Fruit fly (Drosophila melanogaster) whole organism, embryonic: ENCODE measurements around the gene CG17470.
A peak's percentile ranks its signal among the peaks of the same experiment; 100 is the strongest.

Experiments used
- Adf1 ChIP-seq: fragments of 200-800 bp; sonication (Bioruptor generic); IDR thresholded peaks from 2 replicates; pipeline ENCODE4 v1.3.6; 2022; ENCODE audit warnings: missing biosample characterization, missing genetic modification characterization
- Antp ChIP-seq: fragments of 200-800 bp; sonication (Bioruptor generic); optimal IDR thresholded peaks from 3 replicates; lab custom pipeline; 2016; ENCODE audit warnings: missing biosample characterization, missing genetic modification characterization
- Atf6 ChIP-seq: fragments of 200-800 bp; sonication (Bioruptor generic); IDR thresholded peaks from 2 replicates; pipeline ENCODE4 v1.3.6; 2022; ENCODE audit warnings: missing biosample characterization, missing genetic modification characterization
- BtbVII ChIP-seq: fragments of 200-800 bp; sonication (Bioruptor generic); optimal IDR thresholded peaks from 3 replicates; lab custom pipeline; 2017; ENCODE audit warnings: missing biosample characterization, mild to moderate bottlenecking, missing genetic modification characterization
- C15 ChIP-seq: fragments of 200-800 bp; sonication (Bioruptor generic); IDR thresholded peaks from 3 replicates; pipeline ENCODE4 v1.3.6; 2022; ENCODE audit warnings: missing biosample characterization, missing genetic modification characterization
- CG10543 ChIP-seq: fragments of 200-800 bp; sonication (Bioruptor generic); optimal IDR thresholded peaks from 3 replicates; lab custom pipeline; 2017; ENCODE audit warnings: missing biosample characterization, mild to moderate bottlenecking, missing genetic modification characterization, moderate library complexity
- CG10654 ChIP-seq: fragments of 200-800 bp; sonication (Bioruptor generic); optimal IDR thresholded peaks from 2 replicates; lab custom pipeline; 2016; ENCODE audit warnings: missing biosample characterization, missing genetic modification characterization
- CG12071 ChIP-seq: fragments of 200-800 bp; sonication (Bioruptor generic); optimal IDR thresholded peaks from 3 replicates; lab custom pipeline; 2018; ENCODE audit warnings: missing biosample characterization, mild to moderate bottlenecking, missing genetic modification characterization
- CG13296 ChIP-seq: fragments of 200-800 bp; sonication (Bioruptor generic); optimal IDR thresholded peaks from 3 replicates; lab custom pipeline; 2018; ENCODE audit warnings: missing biosample characterization, mild to moderate bottlenecking, missing genetic modification characterization
- CG13624 ChIP-seq: fragments of 200-800 bp; sonication (Bioruptor generic); optimal IDR thresholded peaks from 2 replicates; lab custom pipeline; 2016; ENCODE audit warnings: missing biosample characterization, missing genetic modification characterization
- CG14710 ChIP-seq: fragments of 200-800 bp; sonication (Bioruptor generic); optimal IDR thresholded peaks from 3 replicates; lab custom pipeline; 2019; ENCODE audit warnings: missing biosample characterization, mild to moderate bottlenecking, missing genetic modification characterization, moderate library complexity
- CG16813 ChIP-seq: fragments of 200-800 bp; sonication (Bioruptor generic); IDR thresholded peaks from 3 replicates; pipeline ENCODE4 v1.3.6; 2022; ENCODE audit warnings: missing biosample characterization, missing genetic modification characterization; ENCODE audit not compliant: partially characterized antibody
- CG17328 ChIP-seq: fragments of 200-800 bp; sonication (Bioruptor generic); IDR thresholded peaks from 2 replicates; pipeline ENCODE4 v1.3.6; 2022; ENCODE audit warnings: missing biosample characterization, missing genetic modification characterization
- CG17802 ChIP-seq: fragments of 200-800 bp; sonication (Bioruptor generic); optimal IDR thresholded peaks from 2 replicates; lab custom pipeline; 2018; ENCODE audit warnings: missing biosample characterization, mild to moderate bottlenecking, missing genetic modification characterization, moderate library complexity
- CG17912 ChIP-seq: fragments of 200-800 bp; sonication (Bioruptor generic); optimal IDR thresholded peaks from 2 replicates; lab custom pipeline; 2018; ENCODE audit warnings: missing biosample characterization, mild to moderate bottlenecking, missing genetic modification characterization
- CG30403 ChIP-seq: fragments of 200-800 bp; sonication (Bioruptor generic); optimal IDR thresholded peaks from 3 replicates; lab custom pipeline; 2016; ENCODE audit warnings: missing biosample characterization, missing genetic modification characterization
- CG3838 ChIP-seq: fragments of 200-800 bp; sonication (Bioruptor generic); optimal IDR thresholded peaks from 3 replicates; lab custom pipeline; 2016; ENCODE audit warnings: missing biosample characterization, missing genetic modification characterization
- CG6854 ChIP-seq: fragments of 200-800 bp; sonication (Bioruptor generic); optimal IDR thresholded peaks from 3 replicates; lab custom pipeline; 2017; ENCODE audit warnings: missing biosample characterization, mild to moderate bottlenecking, missing genetic modification characterization
- CG7786 ChIP-seq: fragments of 200-800 bp; sonication (Bioruptor generic); optimal IDR thresholded peaks from 2 replicates; lab custom pipeline; 2016; ENCODE audit warnings: missing biosample characterization, missing genetic modification characterization
- CG8765 ChIP-seq: fragments of 200-800 bp; sonication (Bioruptor generic); IDR thresholded peaks from 2 replicates; pipeline ENCODE4 v1.3.6; 2022; ENCODE audit warnings: missing biosample characterization, missing genetic modification characterization
- CkIIα-i1 ChIP-seq: fragments of 200-800 bp; sonication (Bioruptor generic); IDR thresholded peaks from 2 replicates; pipeline ENCODE4 v1.3.6; 2022; ENCODE audit warnings: missing biosample characterization, missing genetic modification characterization
- CrebB ChIP-seq: fragments of 200-800 bp; sonication (Bioruptor generic); optimal IDR thresholded peaks from 3 replicates; lab custom pipeline; 2018; ENCODE audit warnings: missing biosample characterization, mild to moderate bottlenecking, missing genetic modification characterization
- Dp ChIP-seq: fragments of 200-800 bp; sonication (Bioruptor generic); optimal IDR thresholded peaks from 2 replicates; lab custom pipeline; 2018; ENCODE audit warnings: missing biosample characterization, mild to moderate bottlenecking, missing genetic modification characterization, moderate library complexity
- Eip74EF ChIP-seq, 2 experiments: fragments of 200-800 bp in 1 of 2; fragments of >200 bp in 1 of 2; sonication (Bioruptor generic) in 1 of 2; optimal IDR thresholded peaks; 2 replicates each; lab custom pipeline; 2017 to 2019; ENCODE audit warnings: missing biosample characterization in 2 of 2, missing genetic modification characterization in 2 of 2, mild to moderate bottlenecking in 1 of 2, moderate library complexity in 1 of 2
- Fer2 ChIP-seq: fragments of 200-800 bp; sonication (Bioruptor generic); optimal IDR thresholded peaks from 2 replicates; lab custom pipeline; 2018; ENCODE audit warnings: missing biosample characterization, mild to moderate bottlenecking, missing genetic modification characterization, moderate library complexity
- H15 ChIP-seq: fragments of 200-800 bp; sonication (Bioruptor generic); IDR thresholded peaks from 3 replicates; pipeline ENCODE4 v1.3.6; 2022; ENCODE audit warnings: missing biosample characterization, missing genetic modification characterization
- Hand ChIP-seq: fragments of 200-800 bp; sonication (Bioruptor generic); optimal IDR thresholded peaks from 2 replicates; lab custom pipeline; 2017; ENCODE audit warnings: mild to moderate bottlenecking, missing biosample characterization, missing genetic modification reagents, missing genetic modification characterization
- Hmr ChIP-seq: fragments of 200-800 bp; sonication (Bioruptor generic); optimal IDR thresholded peaks from 3 replicates; lab custom pipeline; 2017; ENCODE audit warnings: mild to moderate bottlenecking, missing biosample characterization, missing genetic modification reagents, missing genetic modification characterization
- Hmx ChIP-seq: fragments of 200-800 bp; sonication (Bioruptor generic); optimal IDR thresholded peaks from 2 replicates; lab custom pipeline; 2016; ENCODE audit warnings: missing biosample characterization, missing genetic modification characterization
- Hsf ChIP-seq: fragments of 200-800 bp; sonication (Bioruptor generic); optimal IDR thresholded peaks from 3 replicates; lab custom pipeline; 2016; ENCODE audit warnings: missing biosample characterization, missing genetic modification characterization
- Lhr ChIP-seq: fragments of 200-800 bp; sonication (Bioruptor generic); optimal IDR thresholded peaks from 3 replicates; lab custom pipeline; 2017; ENCODE audit warnings: mild to moderate bottlenecking, missing biosample characterization, missing genetic modification reagents, missing genetic modification characterization
- MTF-1 ChIP-seq: fragments of 200-800 bp; sonication (Bioruptor generic); optimal IDR thresholded peaks from 2 replicates; lab custom pipeline; 2018; ENCODE audit warnings: missing biosample characterization, mild to moderate bottlenecking, missing genetic modification characterization, borderline replicate concordance
- Med ChIP-seq: fragments of 200-800 bp; sonication (Bioruptor generic); peaks from one replicate; lab custom pipeline; 2016; ENCODE audit warnings: missing biosample characterization, missing genetic modification characterization, mild to moderate bottlenecking, inconsistent platforms, moderate library complexity
- Sox102F ChIP-seq: fragments of 200-800 bp; sonication (Bioruptor generic); optimal IDR thresholded peaks from 2 replicates; lab custom pipeline; 2018; ENCODE audit warnings: missing biosample characterization, mild to moderate bottlenecking, missing genetic modification characterization, moderate library complexity
- bcd ChIP-seq: fragments of 200-800 bp; sonication (Bioruptor generic); optimal IDR thresholded peaks from 2 replicates; lab custom pipeline; 2017; ENCODE audit warnings: missing biosample characterization, mild to moderate bottlenecking, missing genetic modification characterization
- br ChIP-seq: fragments of >200 bp; optimal IDR thresholded peaks from 2 replicates; lab custom pipeline; 2017
- cad ChIP-seq: fragments of >200 bp; optimal IDR thresholded peaks from 2 replicates; lab custom pipeline; 2017; ENCODE audit warnings: missing biosample characterization, missing genetic modification characterization
- dati ChIP-seq: fragments of 200-800 bp; sonication (Bioruptor generic); IDR thresholded peaks from 2 replicates; pipeline ENCODE4 v1.3.6; 2022; ENCODE audit warnings: missing biosample characterization, missing genetic modification characterization
- disco-r ChIP-seq: fragments of 200-800 bp; sonication (Bioruptor generic); optimal IDR thresholded peaks from 2 replicates; lab custom pipeline; 2016; ENCODE audit warnings: missing biosample characterization, missing genetic modification characterization
- dysf ChIP-seq: fragments of 200-800 bp; sonication (Bioruptor generic); IDR thresholded peaks from 3 replicates; pipeline ENCODE4 v1.3.6; 2022; ENCODE audit warnings: missing biosample characterization, missing genetic modification characterization
- hkb ChIP-seq, 2 experiments: fragments of 200-800 bp in 1 of 2; fragments of >200 bp in 1 of 2; sonication (Bioruptor generic) in 1 of 2; IDR thresholded peaks in 1 of 2; optimal IDR thresholded peaks in 1 of 2; 2 replicates each; pipeline versions ENCODE4 v1.3.6 to Lab custom; 2017 to 2022; ENCODE audit warnings: missing biosample characterization in 1 of 2, missing genetic modification characterization in 1 of 2
- hth ChIP-seq: fragments of >200 bp; optimal IDR thresholded peaks from 2 replicates; lab custom pipeline; 2017; ENCODE audit warnings: inconsistent platforms
- ind ChIP-seq: fragments of 200-800 bp; sonication (Bioruptor generic); optimal IDR thresholded peaks from 3 replicates; lab custom pipeline; 2016; ENCODE audit warnings: missing biosample characterization, missing genetic modification characterization
- klu ChIP-seq: fragments of 200-800 bp; sonication (Bioruptor generic); IDR thresholded peaks from 2 replicates; pipeline ENCODE4 v1.3.6; 2022; ENCODE audit warnings: missing biosample characterization, missing genetic modification characterization
- sc ChIP-seq, 3 experiments: fragments of >200 bp in 2 of 3; fragments of 200-800 bp in 1 of 3; sonication (Bioruptor generic) in 1 of 3; optimal IDR thresholded peaks; 2 replicates in 2 of 3; 3 replicates in 1 of 3; lab custom pipeline; 2017; ENCODE audit warnings: mild to moderate bottlenecking in 1 of 3, missing biosample characterization in 1 of 3, missing genetic modification characterization in 1 of 3, missing genetic modification reagents in 1 of 3
- schlank ChIP-seq: fragments of 200-800 bp; sonication (Bioruptor generic); optimal IDR thresholded peaks from 2 replicates; lab custom pipeline; 2018; ENCODE audit warnings: missing biosample characterization, mild to moderate bottlenecking, missing genetic modification characterization
- ssp ChIP-seq: fragments of 200-800 bp; sonication (Bioruptor generic); IDR thresholded peaks from 2 replicates; pipeline ENCODE4 v1.3.6; 2022; ENCODE audit warnings: missing biosample characterization, missing genetic modification characterization
- stc ChIP-seq: fragments of 200-800 bp; sonication (Bioruptor generic); IDR thresholded peaks from 2 replicates; pipeline ENCODE4 v1.3.6; 2022; ENCODE audit warnings: missing biosample characterization, missing genetic modification characterization
- wek ChIP-seq: fragments of 200-800 bp; sonication (Bioruptor generic); optimal IDR thresholded peaks from 3 replicates; lab custom pipeline; 2018; ENCODE audit warnings: missing biosample characterization, mild to moderate bottlenecking, missing genetic modification characterization, moderate library complexity
- zf30C ChIP-seq: fragments of 200-800 bp; sonication (Bioruptor generic); optimal IDR thresholded peaks from 3 replicates; lab custom pipeline; 2018; ENCODE audit warnings: missing biosample characterization, mild to moderate bottlenecking, missing genetic modification characterization
- zfh2 ChIP-seq: fragments of 200-800 bp; sonication (Bioruptor generic); optimal IDR thresholded peaks from 2 replicates; lab custom pipeline; 2016; ENCODE audit warnings: missing biosample characterization, missing genetic modification characterization

The CG17470 gene

dm6 chr2L:20675875-20676274 is 32.8 kb upstream of the CG17470 start, which contains the start of the genes CG31678 and IKKepsilon (continued):
- TF ChIP-seq dysf (GFP tag; lab: Robert Waterston, UW) (no peak), CG16813 (GFP tag; lab: Robert Waterston, UW) (peak; percentile 92), Fer2 (tag; lab: Kevin White, UChicago) (no peak), zf30C (GFP tag; lab: Kevin White, UChicago) (no peak), Dp (peak; percentile 29), CG17912 (no peak), wek (GFP tag; lab: Kevin White, UChicago) (no peak), CkIIα-i1 (GFP tag; lab: Robert Waterston, UW) (no peak), C15 (GFP tag; lab: Robert Waterston, UW) (no peak), CG17802 (no peak), CG8765 (GFP tag; lab: Robert Waterston, UW) (no peak), CrebB (tag; lab: Kevin White, UChicago) (no peak), br (lab: Kevin White, UChicago) (no peak), CG17328 (GFP tag; lab: Robert Waterston, UW) (0 out of 2 replicates have a peak, but pooled peaks have one; percentile 15), Adf1 (GFP tag; lab: Robert Waterston, UW) (no peak), CG30403 (GFP tag; lab: Kevin White, UChicago) (peak; percentile 51), cad (no peak), Antp (GFP tag; lab: Kevin White, UChicago) (no peak), ssp (peak; percentile 27; the same call in 1 of the 2 replicates), hkb (optimal IDR thresholded peaks at IDR 0.05; lab: Kevin White, UChicago) (no peak), hkb (GFP tag; IDR thresholded peaks at IDR 0.05; lab: Robert Waterston, UW) (no peak), CG12071 (GFP tag; lab: Kevin White, UChicago) (no peak), Eip74EF (GFP tag; optimal IDR thresholded peaks at IDR 0.05; lab: Kevin White, UChicago) (no peak), CG13296 (GFP tag; lab: Kevin White, UChicago) (no peak), CG14710 (tag; lab: Kevin White, UChicago) (peak; percentile 61), disco-r (GFP tag; lab: Kevin White, UChicago) (no peak), zfh2 (GFP tag; lab: Kevin White, UChicago) (peak; percentile 37), CG10543 (GFP tag; lab: Kevin White, UChicago) (no peak), CG13624 (GFP tag; lab: Kevin White, UChicago) (no peak), schlank (tag; lab: Kevin White, UChicago) (no peak), stc (GFP tag; lab: Robert Waterston, UW) (no peak), Hmx (GFP tag; lab: Kevin White, UChicago) (no peak), BtbVII (GFP tag; lab: Kevin White, UChicago) (no peak), Hmr (no peak), Hand (GFP tag; lab: Kevin White, UChicago) (no peak), klu (no peak), bcd (no peak), ind (peak; percentile 47), CG7786 (no peak), sc (optimal IDR thresholded peaks at IDR 0.05; lab: Kevin White, UChicago) (no peak), sc (GFP tag; optimal IDR thresholded peaks at IDR 0.05; lab: Kevin White, UChicago) (no peak), Med (GFP tag; lab: Kevin White, UChicago) (peak; percentile 76), Sox102F (peak; percentile 47), dati (GFP tag; lab: Robert Waterston, UW) (no peak), hth (no peak), Lhr (GFP tag; lab: Kevin White, UChicago) (no peak), Atf6 (GFP tag; lab: Robert Waterston, UW) (no peak), H15 (GFP tag; lab: Robert Waterston, UW) (no peak), Hsf (GFP tag; lab: Kevin White, UChicago) (peak; percentile 3), CG6854 (GFP tag; lab: Kevin White, UChicago) (no peak), CG10654 (peak; percentile 11), CG3838 (GFP tag; lab: Kevin White, UChicago) (no peak), MTF-1 (GFP tag; lab: Kevin White, UChicago) (no peak)
